Worm (Caenorhabditis elegans): Measurements from ENCODE around the gene vap-2.

ce11 chrX:10757608-10758007, 34.7 kb downstream of the vap-2 start, which contains the start of gene R07A4.4:
- no peak for TF ChIP-seq tab-1 (GFP tag; IDR thresholded peaks at IDR 0.05)
- no peak for TF ChIP-seq ztf-29 (GFP tag; IDR thresholded peaks at IDR 0.05)
- TF ChIP-seq klf-2 (GFP tag; conservative IDR thresholded peaks at IDR 0.05): no peak
- no peak for TF ChIP-seq ref-1 (GFP tag; conservative IDR thresholded peaks at IDR 0.05)
